Worm (Caenorhabditis elegans) whole organism, L2 larva: Measurements from ENCODE around the gene lit-1.

ENCODE experiments used
- alr-1 ChIP-seq: fragments of 150-350 bp; optimal IDR thresholded peaks from 2 replicates; lab custom pipeline; 2014; ENCODE audit warnings: missing biosample characterization, missing genetic modification characterization
- ama-1 ChIP-seq: fragments of 150-350 bp; optimal IDR thresholded peaks from 2 replicates; lab custom pipeline; 2018; ENCODE audit warnings: inconsistent platforms
- blmp-1 ChIP-seq: sonication (generic microtip); optimal IDR thresholded peaks from 2 replicates; lab custom pipeline; 2017; ENCODE audit warnings: missing genetic modification characterization, mild to moderate bottlenecking, missing compliant biosample characterization, antibody characterized with exemption, moderate library complexity; ENCODE audit not compliant: insufficient read depth
- lin-13 ChIP-seq: fragments of 150-350 bp; optimal IDR thresholded peaks from 2 replicates; lab custom pipeline; 2014; ENCODE audit warnings: missing biosample characterization, missing genetic modification reagents, missing genetic modification characterization
- lin-39 ChIP-seq: fragments of 150-350 bp; optimal IDR thresholded peaks from 2 replicates; lab custom pipeline; 2014; ENCODE audit warnings: missing biosample characterization, missing genetic modification reagents, missing genetic modification characterization
- nhr-11 ChIP-seq: fragments of 150-350 bp; optimal IDR thresholded peaks from 2 replicates; lab custom pipeline; 2014; ENCODE audit warnings: missing biosample characterization, missing genetic modification characterization
- nhr-237 ChIP-seq: fragments of 150-350 bp; optimal IDR thresholded peaks from 2 replicates; lab custom pipeline; 2014; ENCODE audit warnings: missing biosample characterization, missing genetic modification characterization
- unc-62 ChIP-seq: fragments of 150-350 bp; optimal IDR thresholded peaks from 2 replicates; lab custom pipeline; 2014; ENCODE audit warnings: missing biosample characterization, missing genetic modification reagents, missing genetic modification characterization
- zag-1 ChIP-seq: fragments of 150-350 bp; optimal IDR thresholded peaks from 2 replicates; lab custom pipeline; 2014; ENCODE audit warnings: missing biosample characterization, missing genetic modification characterization
- ztf-11 ChIP-seq: sonication (generic microtip); optimal IDR thresholded peaks from 2 replicates; lab custom pipeline; 2017; ENCODE audit warnings: missing biosample characterization, missing genetic modification characterization

DNA sequence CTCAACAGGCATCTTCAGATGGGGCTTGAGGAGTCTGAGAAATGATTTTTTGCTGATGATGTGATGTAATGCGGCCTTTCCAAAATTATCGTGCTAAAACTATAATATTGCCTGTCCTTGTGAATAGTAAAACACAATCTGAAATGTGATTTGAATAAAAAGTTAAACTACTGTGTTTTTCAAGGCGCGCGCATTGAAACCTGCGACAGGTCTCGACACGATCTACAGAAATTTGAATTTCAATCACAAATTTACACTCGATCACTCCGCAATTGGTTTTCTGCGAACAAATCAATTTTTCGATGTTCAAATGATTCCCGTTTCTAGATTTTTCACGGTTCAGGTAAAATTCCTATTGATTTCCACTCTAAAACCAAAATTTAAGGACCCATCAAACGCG, 53.9 kb downstream of the lit-1 start, which contains the start of gene toca-2:
- TF ChIP-seq unc-62 (GFP tag; lab: Kevin White, UChicago): no peak
- no peak for TF ChIP-seq alr-1 (tag; lab: Kevin White, UChicago)
- no peak for TF ChIP-seq ama-1 (lab: Kevin White, UChicago)
- TF ChIP-seq lin-39 (tag; lab: Kevin White, UChicago): no peak
- TF ChIP-seq zag-1 (tag; lab: Kevin White, UChicago): no peak
- TF ChIP-seq ztf-11 (tag; lab: Kevin White, UChicago): no peak
- no peak for TF ChIP-seq nhr-11 (tag; lab: Kevin White, UChicago)
- no peak for TF ChIP-seq lin-13
- TF ChIP-seq blmp-1 (tag; lab: Kevin White, UChicago): no peak
- no peak for TF ChIP-seq nhr-237 (tag; lab: Kevin White, UChicago)
